Worm (Caenorhabditis elegans): Measurements from ENCODE around the gene fbxa-176.

Gene fbxa-176

DNA sequence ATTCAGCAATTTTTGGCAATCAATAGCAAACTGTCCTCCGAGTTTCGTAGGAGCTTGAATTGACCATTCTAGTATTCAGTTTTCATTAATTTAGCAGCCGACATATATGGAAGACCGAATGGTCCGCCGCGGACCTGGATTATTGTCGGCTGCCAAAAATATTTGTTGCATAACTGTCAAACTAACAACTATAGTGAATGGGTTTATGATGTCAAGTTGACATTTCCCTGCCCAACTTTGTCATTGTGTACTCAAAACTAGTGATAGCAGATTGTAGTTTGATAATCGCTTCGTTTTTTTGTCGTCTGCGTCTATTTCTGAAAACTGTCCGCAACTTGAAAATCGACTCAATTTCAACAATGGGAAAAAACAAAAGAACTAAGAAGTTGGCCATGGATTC, at the start of gene fbxa-176:
fbxa-176 (plus strand) TSS at position 314 of the 400 bp plus-strand sequence.
- TF ChIP-seq klf-2 (GFP tag; conservative IDR thresholded peaks at IDR 0.05) (no peak), cog-1 (tag; optimal IDR thresholded peaks at IDR 0.05) (no peak), ztf-29 (GFP tag; IDR thresholded peaks at IDR 0.05) (no peak), tab-1 (GFP tag; IDR thresholded peaks at IDR 0.05) (no peak), ztf-23 (GFP tag; IDR thresholded peaks at IDR 0.05) (no peak), T22C8.4 (GFP tag; IDR thresholded peaks at IDR 0.05) (no peak), med-1 (GFP tag; optimal IDR thresholded peaks at IDR 0.05; ENCODE audit: insufficient read depth) (no peak), flt-1 (GFP tag; IDR thresholded peaks at IDR 0.05) (no peak), ref-1 (GFP tag; conservative IDR thresholded peaks at IDR 0.05) (no peak)

DNA sequence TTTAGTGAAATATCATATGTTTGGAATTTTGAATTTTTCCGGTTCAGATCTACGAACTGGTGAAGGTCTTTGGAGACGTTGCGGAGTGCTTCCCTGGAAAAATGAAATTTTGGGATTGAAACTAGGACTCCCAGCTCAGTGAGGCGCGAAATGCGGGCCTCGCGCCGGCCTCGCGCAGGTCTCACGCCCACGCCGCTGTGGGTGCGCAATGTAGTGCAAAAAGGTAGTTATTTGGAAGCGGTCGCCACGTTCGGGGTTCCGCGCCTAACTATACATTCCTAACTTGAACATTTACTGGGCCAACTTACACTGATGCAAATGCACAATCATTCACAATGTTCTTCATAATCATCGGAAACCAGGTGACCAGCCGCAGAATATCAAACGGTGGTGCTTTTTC, 49.4 kb upstream of the fbxa-176 start:
- TF ChIP-seq cog-1 (tag; optimal IDR thresholded peaks at IDR 0.05) (no peak), ref-1 (GFP tag; conservative IDR thresholded peaks at IDR 0.05) (no peak), ztf-23 (GFP tag; IDR thresholded peaks at IDR 0.05) (no peak), tab-1 (GFP tag; IDR thresholded peaks at IDR 0.05) (no peak), flt-1 (GFP tag; IDR thresholded peaks at IDR 0.05) (no peak)

- TF ChIP-seq ztf-23 (GFP tag; IDR thresholded peaks at IDR 0.05) (no peak), ztf-29 (GFP tag; IDR thresholded peaks at IDR 0.05) (no peak), klf-2 (GFP tag; conservative IDR thresholded peaks at IDR 0.05) (no peak), flt-1 (GFP tag; IDR thresholded peaks at IDR 0.05) (no peak), T22C8.4 (GFP tag; IDR thresholded peaks at IDR 0.05) (no peak), tab-1 (GFP tag; IDR thresholded peaks at IDR 0.05) (no peak), med-1 (GFP tag; optimal IDR thresholded peaks at IDR 0.05; ENCODE audit: insufficient read depth) (no peak)
Observed at ce11 chrV:17506289-17506688, 43.2 kb upstream of the fbxa-176 start, which contains the start of gene srw-31. Gene srw-31 (plus strand): TSS chrV:17506589.

- TF ChIP-seq cog-1 (tag; optimal IDR thresholded peaks at IDR 0.05) (no peak), ztf-29 (GFP tag; IDR thresholded peaks at IDR 0.05) (no peak), med-1 (GFP tag; optimal IDR thresholded peaks at IDR 0.05; ENCODE audit: insufficient read depth) (no peak), ref-1 (GFP tag; conservative IDR thresholded peaks at IDR 0.05) (no peak), ztf-23 (GFP tag; IDR thresholded peaks at IDR 0.05) (no peak), klf-2 (GFP tag; conservative IDR thresholded peaks at IDR 0.05) (no peak), tab-1 (GFP tag; IDR thresholded peaks at IDR 0.05) (no peak), flt-1 (GFP tag; IDR thresholded peaks at IDR 0.05) (no peak), T22C8.4 (GFP tag; IDR thresholded peaks at IDR 0.05) (no peak)
Observed at ce11 chrV:17508493-17508892, 41.0 kb upstream of the fbxa-176 start, which contains the start of gene srw-32. Gene srw-32 (plus strand): TSS chrV:17508793.

DNA sequence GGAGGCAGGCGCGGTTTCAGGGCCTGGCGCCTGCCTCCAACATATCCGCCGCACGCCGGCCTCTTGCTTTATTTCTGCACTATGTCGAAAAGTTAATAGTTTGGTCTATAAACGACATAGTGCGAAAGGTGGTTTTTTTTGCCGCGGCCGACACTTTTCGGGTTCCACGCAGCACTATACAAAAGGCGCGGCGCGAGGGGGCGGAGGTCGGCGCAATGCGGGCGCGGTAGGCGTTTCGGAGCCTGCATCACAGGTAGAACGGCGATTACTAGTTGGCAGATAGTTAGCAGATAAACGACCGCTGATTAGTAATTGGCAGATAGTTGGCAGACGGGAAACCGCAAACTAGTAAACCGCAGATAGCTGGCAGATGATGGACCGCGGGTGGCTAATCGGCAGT, 36.7 kb upstream of the fbxa-176 start:
- TF ChIP-seq tab-1 (GFP tag; IDR thresholded peaks at IDR 0.05) (0 out of 2 replicates have a peak, but pooled peaks have one; percentile 32), cog-1 (tag; optimal IDR thresholded peaks at IDR 0.05) (no peak), med-1 (GFP tag; optimal IDR thresholded peaks at IDR 0.05; ENCODE audit: insufficient read depth) (no peak), T22C8.4 (GFP tag; IDR thresholded peaks at IDR 0.05) (no peak), flt-1 (GFP tag; IDR thresholded peaks at IDR 0.05) (no peak)

ce11 chrV:17513831-17514230, 35.6 kb upstream of the fbxa-176 start:
- TF ChIP-seq tab-1 (GFP tag; IDR thresholded peaks at IDR 0.05): no peak
- TF ChIP-seq ref-1 (GFP tag; conservative IDR thresholded peaks at IDR 0.05): 0 out of 2 replicates have a peak, but pooled peaks have one; percentile 10

- TF ChIP-seq T22C8.4 (GFP tag; IDR thresholded peaks at IDR 0.05) (no peak), cog-1 (tag; optimal IDR thresholded peaks at IDR 0.05) (no peak), ztf-23 (GFP tag; IDR thresholded peaks at IDR 0.05) (no peak), klf-2 (GFP tag; conservative IDR thresholded peaks at IDR 0.05) (no peak)
Observed at ce11 chrV:17520735-17521134, 28.7 kb upstream of the fbxa-176 start, which contains the start of gene fbxa-136. Gene fbxa-136 (plus strand): TSS chrV:17521035.

DNA sequence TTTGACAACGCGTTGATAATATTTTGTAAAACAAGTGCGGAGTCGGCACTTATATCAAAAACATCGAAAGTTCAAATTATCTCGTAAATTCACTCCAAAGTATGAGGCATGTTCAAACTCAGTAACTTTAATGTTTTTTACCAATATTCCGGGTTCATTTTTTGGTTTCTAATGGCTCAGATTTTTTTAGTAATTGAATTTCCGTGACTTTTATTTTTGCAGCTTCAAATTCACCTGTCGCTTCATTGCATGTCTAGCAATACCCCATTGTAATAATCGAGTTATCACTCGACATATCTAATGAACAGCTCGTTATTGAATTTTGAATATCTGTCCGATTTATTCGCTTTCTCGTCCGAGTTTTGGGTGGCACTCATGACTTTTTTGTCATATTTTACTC, 21.7 kb upstream of the fbxa-176 start, which contains the start of gene srz-90:
srz-90 (plus strand) TSS at position 301 of the 400 bp plus-strand sequence.
- TF ChIP-seq ref-1 (GFP tag; conservative IDR thresholded peaks at IDR 0.05) (no peak), ztf-23 (GFP tag; IDR thresholded peaks at IDR 0.05) (no peak), T22C8.4 (GFP tag; IDR thresholded peaks at IDR 0.05) (no peak), med-1 (GFP tag; optimal IDR thresholded peaks at IDR 0.05; ENCODE audit: insufficient read depth) (no peak), cog-1 (tag; optimal IDR thresholded peaks at IDR 0.05) (no peak), tab-1 (GFP tag; IDR thresholded peaks at IDR 0.05) (no peak), flt-1 (GFP tag; IDR thresholded peaks at IDR 0.05) (no peak), klf-2 (GFP tag; conservative IDR thresholded peaks at IDR 0.05) (no peak), ztf-29 (GFP tag; IDR thresholded peaks at IDR 0.05) (no peak)

DNA sequence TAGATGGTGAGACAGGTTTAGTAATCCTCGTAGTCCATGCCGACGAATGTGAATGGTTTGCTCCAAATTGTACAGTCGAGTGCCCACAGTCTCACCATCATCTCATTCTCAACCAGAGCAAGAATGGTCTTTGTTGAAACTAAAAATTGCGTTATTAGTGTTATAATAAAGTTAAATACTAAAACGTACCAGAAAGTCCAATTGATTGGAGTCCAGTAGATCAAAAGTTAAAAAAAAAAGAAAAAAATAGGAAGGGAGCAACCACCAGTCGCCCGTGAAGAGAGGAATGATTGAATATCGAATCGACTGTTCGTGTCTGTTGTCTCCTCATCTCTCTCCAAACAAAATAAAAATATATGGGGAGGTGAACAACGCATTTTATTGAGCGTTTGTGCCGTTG, 19.0 kb upstream of the fbxa-176 start, which contains the start of gene C18D4.12:
C18D4.12 (minus strand) TSS at position 101 of the 400 bp plus-strand sequence.
- TF ChIP-seq ztf-23 (GFP tag; IDR thresholded peaks at IDR 0.05): no peak
- no peak for TF ChIP-seq tab-1 (GFP tag; IDR thresholded peaks at IDR 0.05)
- TF ChIP-seq flt-1 (GFP tag; IDR thresholded peaks at IDR 0.05): no peak
- TF ChIP-seq med-1 (GFP tag; optimal IDR thresholded peaks at IDR 0.05; ENCODE audit: insufficient read depth): no peak
- no peak for TF ChIP-seq cog-1 (tag; optimal IDR thresholded peaks at IDR 0.05)
- no peak for TF ChIP-seq ref-1 (GFP tag; conservative IDR thresholded peaks at IDR 0.05)
- TF ChIP-seq T22C8.4 (GFP tag; IDR thresholded peaks at IDR 0.05): no peak

DNA sequence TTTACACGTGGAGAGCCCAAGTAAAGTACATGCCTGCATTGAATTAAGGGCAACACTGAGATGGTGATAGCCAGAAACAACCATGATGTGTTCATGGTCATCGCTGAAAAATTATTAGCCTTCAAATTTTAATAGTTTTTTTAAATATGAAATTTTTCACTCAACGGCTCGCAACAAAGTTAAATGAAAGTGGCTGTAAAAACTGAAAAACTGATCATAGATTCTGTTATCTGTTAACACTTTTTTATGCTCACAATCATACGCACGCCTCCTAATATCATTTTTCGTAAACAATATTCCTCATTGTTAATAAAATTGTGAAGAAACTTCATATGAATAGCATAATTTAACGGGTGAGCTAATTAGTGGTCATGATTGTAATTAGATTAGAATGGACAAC, 18.1 kb upstream of the fbxa-176 start, which contains the start of gene C18D4.4:
C18D4.4 (minus strand) TSS at position 101 of the 400 bp plus-strand sequence.
- TF ChIP-seq klf-2 (GFP tag; conservative IDR thresholded peaks at IDR 0.05) (no peak), ztf-29 (GFP tag; IDR thresholded peaks at IDR 0.05) (no peak), cog-1 (tag; optimal IDR thresholded peaks at IDR 0.05) (no peak)

- TF ChIP-seq ztf-23 (GFP tag; IDR thresholded peaks at IDR 0.05): no peak
- no peak for TF ChIP-seq med-1 (GFP tag; optimal IDR thresholded peaks at IDR 0.05; ENCODE audit: insufficient read depth)
- no peak for TF ChIP-seq tab-1 (GFP tag; IDR thresholded peaks at IDR 0.05)
- no peak for TF ChIP-seq klf-2 (GFP tag; conservative IDR thresholded peaks at IDR 0.05)
- no peak for TF ChIP-seq ztf-29 (GFP tag; IDR thresholded peaks at IDR 0.05)
- TF ChIP-seq cog-1 (tag; optimal IDR thresholded peaks at IDR 0.05): no peak
- no peak for TF ChIP-seq T22C8.4 (GFP tag; IDR thresholded peaks at IDR 0.05)
- TF ChIP-seq flt-1 (GFP tag; IDR thresholded peaks at IDR 0.05): no peak
- no peak for TF ChIP-seq ref-1 (GFP tag; conservative IDR thresholded peaks at IDR 0.05)
Observed at ce11 chrV:17532686-17533085, 16.8 kb upstream of the fbxa-176 start, which contains the start of gene C18D4.3. Gene C18D4.3 (minus strand): TSS chrV:17532786.

Measured in whole organism, midembryonic.